Worm (Caenorhabditis elegans) whole organism, L1 larva: ENCODE measurements around the gene mlp-1.

Source experiments
- ets-5 ChIP-seq: fragments of 200-800 bp; sonication (Bioruptor generic); IDR thresholded peaks from 2 replicates; pipeline ENCODE4 v1.3.6; 2022; ENCODE audit warnings: missing genetic modification characterization, missing compliant biosample characterization
- fkh-8 ChIP-seq: sonication (generic microtip); optimal IDR thresholded peaks from 2 replicates; lab custom pipeline; 2016; ENCODE audit warnings: mild to moderate bottlenecking, missing genetic modification characterization, missing compliant biosample characterization
- unc-62 ChIP-seq: fragments of 150-350 bp; optimal IDR thresholded peaks from 2 replicates; lab custom pipeline; 2014; ENCODE audit warnings: missing biosample characterization, missing genetic modification reagents, missing genetic modification characterization

ce11 chrIII:5965368-5965767 lies 9.5 kb downstream of the mlp-1 start:
- TF ChIP-seq fkh-8 (tag; lab: Kevin White, UChicago) (no peak), unc-62 (GFP tag; lab: Kevin White, UChicago) (no peak), ets-5 (no peak)
